Worm (Caenorhabditis elegans) whole organism, early embryonic: Measurements from ENCODE around the gene F11G11.4.

ENCODE experiments used
- ama-1 ChIP-seq: fragments of 150-350 bp; optimal IDR thresholded peaks from 2 replicates; lab custom pipeline; 2014
- ceh-36 ChIP-seq: sonication (generic microtip); optimal IDR thresholded peaks from 2 replicates; lab custom pipeline; 2016; ENCODE audit warnings: missing genetic modification characterization, inconsistent platforms, missing compliant biosample characterization
- ets-7 ChIP-seq: sonication (generic microtip); optimal IDR thresholded peaks from 2 replicates; lab custom pipeline; 2016; ENCODE audit warnings: missing genotype, missing genetic modification characterization, missing compliant biosample characterization
- flt-1 ChIP-seq: fragments of 200-800 bp; sonication (Bioruptor generic); IDR thresholded peaks from 2 replicates; pipeline ENCODE4 v1.3.6; 2022; ENCODE audit warnings: missing genetic modification characterization, missing compliant biosample characterization
- hmbx-1 ChIP-seq: sonication (generic microtip); optimal IDR thresholded peaks from 2 replicates; lab custom pipeline; 2016; ENCODE audit warnings: mild to moderate bottlenecking, missing genetic modification characterization, missing compliant biosample characterization
- pes-1 ChIP-seq: fragments of 200-800 bp; sonication (Bioruptor generic); IDR thresholded peaks from 2 replicates; pipeline ENCODE4 v1.3.6; 2022; ENCODE audit warnings: missing genetic modification reagents, missing genetic modification characterization, missing compliant biosample characterization
- tbx-37 ChIP-seq: fragments of 200-800 bp; sonication (Bioruptor generic); conservative IDR thresholded peaks from 2 replicates; pipeline ENCODE4 v1.3.6; 2022; ENCODE audit warnings: missing genetic modification reagents, missing genetic modification characterization, missing compliant biosample characterization

- no peak for TF ChIP-seq ceh-36
- no peak for TF ChIP-seq ets-7 (tag; lab: Kevin White, UChicago)
- no peak for TF ChIP-seq tbx-37 (GFP tag; lab: Robert Waterston, UW)
- no peak for TF ChIP-seq flt-1
- TF ChIP-seq ama-1 (lab: Kevin White, UChicago) = no peak
- no peak for TF ChIP-seq pes-1 (GFP tag; lab: Robert Waterston, UW)
- no peak for TF ChIP-seq hmbx-1 (tag; lab: Kevin White, UChicago)
Observed at ce11 chrII:4888527-4889487, 28.4 kb downstream of the F11G11.4 start, which contains the start of gene pgm-1.
